Fruit fly (Drosophila melanogaster) Kc167 (cell line): ENCODE data around the gene chinmo.

ENCODE experiments used
- Myc ChIP-seq: fragments of >200 bp; optimal IDR thresholded peaks from 2 replicates; lab custom pipeline; 2017; ENCODE audit warnings: missing external identifiers
- h ChIP-seq: fragments of >200 bp; optimal IDR thresholded peaks from 3 replicates; lab custom pipeline; 2018; ENCODE audit warnings: missing external identifiers

DNA sequence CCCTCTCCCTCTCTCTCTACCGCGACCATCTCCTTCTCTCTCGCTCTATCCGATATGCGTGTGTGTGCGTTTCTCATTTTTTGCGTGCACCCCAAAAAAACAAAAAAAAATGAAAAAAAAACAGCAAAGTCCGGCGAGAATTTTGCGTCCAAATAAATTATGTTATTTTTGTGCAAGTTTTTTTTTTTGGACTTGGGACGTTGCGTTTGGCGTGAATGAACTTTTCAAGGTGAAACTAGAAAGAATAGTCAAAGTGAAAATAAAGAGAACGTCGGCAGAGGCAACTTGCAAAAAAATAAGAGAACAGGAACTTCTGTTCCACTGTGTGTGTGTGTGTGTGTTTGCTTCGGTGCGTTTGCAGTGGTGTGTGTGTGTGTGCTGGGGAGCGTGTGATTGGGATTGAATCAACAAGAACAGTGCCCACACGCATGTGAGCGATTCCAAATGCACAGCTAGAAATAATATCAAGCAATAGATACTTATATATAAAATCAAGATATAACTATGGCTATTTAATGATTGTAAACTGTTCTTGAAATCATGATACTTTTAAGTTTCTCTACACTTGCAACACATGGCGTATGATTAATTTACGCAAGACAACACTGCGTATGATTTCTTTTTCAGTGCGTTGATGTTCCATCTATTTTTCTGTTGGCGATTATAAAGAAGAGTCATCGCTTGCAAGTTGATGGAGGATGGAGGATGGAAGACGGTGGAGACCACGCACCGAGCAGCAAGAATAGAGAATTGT lies 21.7 kb upstream of the chinmo start:
- TF ChIP-seq Myc (lab: Kevin White, UChicago) (no peak), h (no peak)
